Fruit fly (Drosophila melanogaster) whole organism, larva: Measurements from ENCODE around the gene Paics.
A peak's percentile ranks its signal among the peaks of the same experiment; 100 is the strongest.

Experiments used
- noc ChIP-seq: fragments of 200-800 bp; sonication (Bioruptor generic); optimal IDR thresholded peaks from 3 replicates; lab custom pipeline; 2019; ENCODE audit warnings: missing biosample characterization, mild to moderate bottlenecking, missing genetic modification characterization, moderate library complexity

The Paics gene

dm6 chrX:12754348-12754733 is 6.1 kb downstream of the Paics start:
- TF ChIP-seq noc (tag; lab: Kevin White, UChicago), result peak; percentile 97

- no peak for TF ChIP-seq noc (tag; lab: Kevin White, UChicago)
These were observed 6.6 kb downstream of the Paics start for dm6 chrX:12753602-12754347.

- peak; percentile 98 for TF ChIP-seq noc (tag; lab: Kevin White, UChicago)
These were observed 8.2 kb downstream of the Paics start for dm6 chrX:12752196-12752595.

- TF ChIP-seq noc (tag; lab: Kevin White, UChicago), result no peak
These were observed 8.6 kb downstream of the Paics start for dm6 chrX:12751786-12752187.

- peak; percentile 100 for TF ChIP-seq noc (tag; lab: Kevin White, UChicago)
These were observed 9.3 kb downstream of the Paics start for dm6 chrX:12750928-12751631.

- TF ChIP-seq noc (tag; lab: Kevin White, UChicago), result no peak
These were observed 9.9 kb downstream of the Paics start for dm6 chrX:12750582-12750927.

dm6 chrX:12749891-12750581 is 10.4 kb downstream of the Paics start:
- peak; percentile 34 for TF ChIP-seq noc (tag; lab: Kevin White, UChicago)

- TF ChIP-seq noc (tag; lab: Kevin White, UChicago), result no peak
These were observed 11.4 kb downstream of the Paics start for dm6 chrX:12748967-12749366.

- TF ChIP-seq noc (tag; lab: Kevin White, UChicago), result peak; percentile 68
These were observed 12.4 kb downstream of the Paics start for dm6 chrX:12747746-12748710.

- no peak for TF ChIP-seq noc (tag; lab: Kevin White, UChicago)
These were observed 15.3 kb downstream of the Paics start for dm6 chrX:12745117-12745516.

- no peak for TF ChIP-seq noc (tag; lab: Kevin White, UChicago)
These were observed 16.3 kb downstream of the Paics start, which contains the start of gene CG4004 for dm6 chrX:12744026-12744688. Gene CG4004, plus strand, starts transcription at chrX:12744212.

- TF ChIP-seq noc (tag; lab: Kevin White, UChicago), result no peak
These were observed 17.1 kb downstream of the Paics start for dm6 chrX:12743296-12743695.

dm6 chrX:12742651-12743020 is 17.8 kb downstream of the Paics start:
- no peak for TF ChIP-seq noc (tag; lab: Kevin White, UChicago)

dm6 chrX:12741914-12742650 is 18.3 kb downstream of the Paics start, which contains the start of gene Smr:
Gene Smr, minus strand, starts transcription at chrX:12742618.
- no peak for TF ChIP-seq noc (tag; lab: Kevin White, UChicago)
